Worm (Caenorhabditis elegans): Measurements from ENCODE around the gene nhr-262.

nhr-262 gene

DNA sequence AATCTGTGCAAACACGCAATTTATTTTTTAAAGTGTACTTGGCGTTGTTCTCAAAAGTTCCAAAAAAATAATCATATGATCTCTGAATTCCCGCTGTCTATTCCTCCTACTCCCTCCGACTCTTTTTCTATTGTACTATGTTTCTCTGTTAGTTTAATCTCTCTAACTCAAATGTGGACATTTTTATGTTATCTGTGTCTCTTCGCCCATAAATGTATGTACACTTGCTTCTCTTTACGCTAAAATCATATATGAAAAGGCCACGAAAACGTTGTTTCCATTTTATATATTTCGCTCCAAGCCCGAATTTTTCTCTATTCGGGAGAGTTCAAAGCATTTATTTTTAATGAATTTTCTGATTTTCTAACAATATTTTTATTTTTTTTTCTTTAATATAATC is 6.2 kb downstream of the nhr-262 start:
- TF ChIP-seq nfya-2 (GFP tag; IDR thresholded peaks at IDR 0.05) (no peak), hmg-1.2 (GFP tag; IDR thresholded peaks at IDR 0.05) (peak; percentile 12; the same call in 1 of the 2 replicates)

DNA sequence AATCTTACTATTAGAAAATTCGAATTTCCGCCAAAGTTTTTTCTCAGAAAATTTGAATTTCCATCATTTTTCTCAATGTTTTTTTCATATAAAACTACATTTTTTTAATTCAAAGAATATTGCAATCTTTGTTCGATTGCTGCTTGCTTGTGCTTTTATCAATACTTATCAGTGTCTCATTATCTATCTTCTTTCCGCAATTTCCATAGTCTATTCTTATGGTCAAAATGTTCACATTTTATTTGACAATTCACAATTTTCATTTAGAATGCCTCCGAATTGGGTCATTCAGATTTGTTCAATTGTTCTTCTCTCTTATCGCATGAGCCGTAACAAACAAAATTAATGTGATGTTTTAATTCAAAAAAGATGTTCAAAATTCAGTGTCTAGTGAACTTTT is 6.6 kb downstream of the nhr-262 start:
- TF ChIP-seq ama-1 (optimal IDR thresholded peaks at IDR 0.05) (no peak), ama-1 (GFP tag; optimal IDR thresholded peaks at IDR 0.05) (no peak), nhr-80 (tag; optimal IDR thresholded peaks at IDR 0.05) (peak; percentile 36), madf-8 (GFP tag; conservative IDR thresholded peaks at IDR 0.05) (no peak)

DNA sequence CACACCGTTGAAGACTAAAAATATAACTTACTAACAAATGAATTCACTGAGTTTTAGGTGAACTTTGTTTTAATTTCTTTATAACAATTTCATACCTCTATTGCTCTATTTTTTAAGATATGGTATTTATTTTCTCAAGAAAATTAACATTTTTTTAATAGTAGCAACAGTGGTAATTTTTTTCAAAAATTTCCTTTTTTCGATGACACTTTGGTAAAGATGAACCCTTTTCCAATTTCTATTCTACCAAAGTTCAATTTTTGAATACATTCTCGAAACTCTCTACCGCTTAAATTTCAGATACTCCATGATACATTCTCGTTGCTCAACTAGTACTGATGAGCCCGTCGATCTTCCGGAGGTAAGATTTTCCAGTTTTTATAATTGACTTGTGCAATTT is 7.2 kb downstream of the nhr-262 start, which contains the start of gene nhr-116:
Gene nhr-116, plus strand, starts transcription at position 301 of the 400 bp plus-strand sequence.
- no peak for TF ChIP-seq lsy-27 (tag; optimal IDR thresholded peaks at IDR 0.05; ENCODE audit: borderline replicate concordance, insufficient read depth)
- no peak for TF ChIP-seq dpl-1 (GFP tag; optimal IDR thresholded peaks at IDR 0.05)
- TF ChIP-seq snpc-1.1 (tag; optimal IDR thresholded peaks at IDR 0.05; ENCODE audit: insufficient read depth) = no peak
- TF ChIP-seq K12H6.12 (tag; optimal IDR thresholded peaks at IDR 0.05) = no peak
- TF ChIP-seq atf-7 (tag; optimal IDR thresholded peaks at IDR 0.05) = no peak
- no peak for TF ChIP-seq ceh-100 (GFP tag; IDR thresholded peaks at IDR 0.05)
- no peak for TF ChIP-seq gei-17 (GFP tag; optimal IDR thresholded peaks at IDR 0.05)
- no peak for TF ChIP-seq egl-18 (GFP tag; IDR thresholded peaks at IDR 0.05)
- no peak for TF ChIP-seq bed-2 (GFP tag; IDR thresholded peaks at IDR 0.05)
- TF ChIP-seq F37B4.10 (GFP tag; IDR thresholded peaks at IDR 0.05) = no peak
- no peak for TF ChIP-seq Y67H2A.10 (GFP tag; conservative IDR thresholded peaks at IDR 0.05)
- no peak for TF ChIP-seq madf-6 (GFP tag; IDR thresholded peaks at IDR 0.05)
- no peak for TF ChIP-seq egrh-3 (GFP tag; IDR thresholded peaks at IDR 0.05)
- no peak for TF ChIP-seq lir-1 (GFP tag; conservative IDR thresholded peaks at IDR 0.05)
- TF ChIP-seq zim-3 (tag; optimal IDR thresholded peaks at IDR 0.05) = no peak
- no peak for TF ChIP-seq F22D6.2 (tag; optimal IDR thresholded peaks at IDR 0.05)
- TF ChIP-seq Y95B8A.8 (GFP tag; IDR thresholded peaks at IDR 0.05) = no peak

ce11 chrV:16916079-16916478 is 11.4 kb downstream of the nhr-262 start, which contains the start of gene F09C6.10:
Gene F09C6.10, minus strand, starts transcription at chrV:16916179.
- TF ChIP-seq madf-8 (GFP tag; conservative IDR thresholded peaks at IDR 0.05) (no peak), pha-4 (tag; optimal IDR thresholded peaks at IDR 0.05) (no peak)

ce11 chrV:16918378-16918777 is 13.7 kb downstream of the nhr-262 start, which contains the start of the genes fbxa-206 and Y102A5C.2:
Gene fbxa-206, minus strand, starts transcription at chrV:16918478.
Gene Y102A5C.2, plus strand, starts transcription at chrV:16918731.
- TF ChIP-seq lsl-1 (GFP tag; optimal IDR thresholded peaks at IDR 0.05) = peak; percentile 73
- TF ChIP-seq dox-1 (GFP tag; IDR thresholded peaks at IDR 0.05) = no peak

ce11 chrV:16919675-16920074 is 15.0 kb downstream of the nhr-262 start:
- TF ChIP-seq nhr-27 (tag; optimal IDR thresholded peaks at IDR 0.05) (no peak), B0261.1 (tag; optimal IDR thresholded peaks at IDR 0.05) (no peak), tlf-1 (GFP tag; optimal IDR thresholded peaks at IDR 0.05) (peak; percentile 28), F52B5.7 (tag; optimal IDR thresholded peaks at IDR 0.05) (no peak), T07F8.4 (tag; optimal IDR thresholded peaks at IDR 0.05) (no peak), unc-130 (GFP tag; optimal IDR thresholded peaks at IDR 0.05) (no peak), ztf-18 (tag; optimal IDR thresholded peaks at IDR 0.05) (no peak), sdz-38 (tag; optimal IDR thresholded peaks at IDR 0.05) (no peak), ets-4 (GFP tag; optimal IDR thresholded peaks at IDR 0.05) (no peak), ceh-27 (GFP tag; optimal IDR thresholded peaks at IDR 0.05) (no peak), bed-1 (GFP tag; IDR thresholded peaks at IDR 0.05) (no peak), tbx-9 (tag; optimal IDR thresholded peaks at IDR 0.05; ENCODE audit: borderline replicate concordance) (no peak), hmg-20 (GFP tag; IDR thresholded peaks at IDR 0.05) (no peak), cebp-1 (GFP tag; IDR thresholded peaks at IDR 0.05) (no peak), cebp-1 (tag; optimal IDR thresholded peaks at IDR 0.05) (peak; percentile 10), C17E4.6 (GFP tag; IDR thresholded peaks at IDR 0.05) (no peak), nhr-179 (tag; optimal IDR thresholded peaks at IDR 0.05) (no peak)
